Worm (Caenorhabditis elegans): ENCODE measurements around the gene F46B3.9.
A peak's percentile ranks its signal among the peaks of the same experiment; 100 is the strongest.

Gene F46B3.9

DNA sequence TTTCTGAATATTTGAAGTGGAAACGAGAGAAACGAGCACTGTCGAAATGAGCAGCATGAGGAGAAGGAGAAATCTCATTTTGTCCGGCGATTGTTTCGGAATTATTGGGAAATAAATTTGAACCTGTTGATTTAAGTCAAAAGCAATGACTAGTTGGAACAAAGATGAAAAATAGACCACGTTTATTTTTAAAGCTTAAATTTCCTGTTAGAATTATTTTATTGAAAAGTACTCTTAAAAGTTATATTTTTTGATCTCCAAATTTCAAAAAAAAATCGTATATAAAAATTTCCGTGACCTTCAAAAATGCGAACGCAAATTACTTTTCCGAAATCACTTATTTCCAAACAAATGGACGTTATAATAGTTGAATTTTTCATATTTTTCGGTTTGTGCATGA is 30.3 kb downstream of the F46B3.9 start, which contains the start of gene F26F2.11:
TSS of gene F26F2.11 (minus strand) at position 101 of the 400 bp plus-strand sequence.
- TF ChIP-seq nhr-12 (tag; optimal IDR thresholded peaks at IDR 0.05): no peak
- TF ChIP-seq elt-1 (tag; optimal IDR thresholded peaks at IDR 0.05): no peak
- TF ChIP-seq ZK546.5 (tag; optimal IDR thresholded peaks at IDR 0.05): no peak
- no peak for TF ChIP-seq alr-1 (tag; optimal IDR thresholded peaks at IDR 0.05)
- TF ChIP-seq dmd-4 (tag; optimal IDR thresholded peaks at IDR 0.05): no peak
- TF ChIP-seq ztf-4 (tag; optimal IDR thresholded peaks at IDR 0.05): no peak
- no peak for TF ChIP-seq sma-3 (GFP tag; optimal IDR thresholded peaks at IDR 0.05)
- TF ChIP-seq C34F6.9 (tag; optimal IDR thresholded peaks at IDR 0.05): no peak
- TF ChIP-seq nhr-11 (tag; optimal IDR thresholded peaks at IDR 0.05): no peak
- no peak for TF ChIP-seq egl-27 (tag; optimal IDR thresholded peaks at IDR 0.05)
- no peak for TF ChIP-seq nhr-23 (tag; optimal IDR thresholded peaks at IDR 0.05)
- TF ChIP-seq lin-39 (tag; optimal IDR thresholded peaks at IDR 0.05): no peak
- no peak for TF ChIP-seq skn-1 (tag; optimal IDR thresholded peaks at IDR 0.05)

ce11 chrV:20594746-20595145 is 31.2 kb downstream of the F46B3.9 start, which contains the start of gene F26F2.10:
Gene F26F2.10 (minus strand): TSS chrV:20594846.
- TF ChIP-seq ZK546.5 (tag; optimal IDR thresholded peaks at IDR 0.05): no peak
- TF ChIP-seq nhr-25 (tag; optimal IDR thresholded peaks at IDR 0.05): no peak
- no peak for TF ChIP-seq unc-55 (GFP tag; optimal IDR thresholded peaks at IDR 0.05)
- no peak for TF ChIP-seq nhr-21 (tag; optimal IDR thresholded peaks at IDR 0.05)
- TF ChIP-seq sma-3 (GFP tag; optimal IDR thresholded peaks at IDR 0.05): no peak
- no peak for TF ChIP-seq egl-27 (tag; optimal IDR thresholded peaks at IDR 0.05)
- TF ChIP-seq nhr-11 (tag; optimal IDR thresholded peaks at IDR 0.05): no peak
- TF ChIP-seq ama-1 (optimal IDR thresholded peaks at IDR 0.05): no peak

DNA sequence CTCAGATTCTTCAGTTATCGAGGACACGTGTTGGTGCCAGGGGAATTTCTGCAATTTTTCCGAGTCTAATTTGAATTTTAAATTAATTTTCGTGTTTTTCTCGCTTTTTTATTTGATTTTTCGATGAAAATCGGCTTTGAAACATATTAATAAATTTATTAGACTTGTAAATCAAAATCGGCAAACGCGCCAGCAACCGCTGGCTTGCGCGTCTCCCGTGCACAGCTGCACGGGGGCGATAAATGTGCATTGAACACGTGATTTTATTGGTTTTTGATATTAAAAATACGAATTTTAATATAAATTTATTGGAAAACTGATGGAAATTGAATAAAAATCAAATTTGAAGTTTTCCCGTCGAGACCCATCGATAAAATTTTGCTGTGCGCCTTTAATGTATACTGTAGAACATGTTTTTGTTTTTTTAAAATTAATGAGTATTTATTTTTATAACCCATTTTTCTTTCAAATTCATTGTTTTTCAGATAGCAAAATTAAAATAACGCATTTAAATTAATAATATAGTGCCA is 45.4 kb downstream of the F46B3.9 start, which contains the start of gene F26F2.7:
TSS of gene F26F2.7 (plus strand) at position 480 of the 530 bp plus-strand sequence.
- TF ChIP-seq zag-1 (tag; optimal IDR thresholded peaks at IDR 0.05): peak; percentile 34
- peak; percentile 82 to 93 for TF ChIP-seq lsy-2 (tag; optimal IDR thresholded peaks at IDR 0.05)
- TF ChIP-seq blmp-1 (tag; optimal IDR thresholded peaks at IDR 0.05; ENCODE audit: insufficient read depth): no peak
- TF ChIP-seq R02D3.7 (tag; optimal IDR thresholded peaks at IDR 0.05): peak; percentile 21
- TF ChIP-seq nhr-129 (tag; optimal IDR thresholded peaks at IDR 0.05): no peak
- no peak for TF ChIP-seq ama-1 (optimal IDR thresholded peaks at IDR 0.05)
- no peak for TF ChIP-seq peb-1 (tag; optimal IDR thresholded peaks at IDR 0.05)
- no peak for TF ChIP-seq ceh-82 (tag; optimal IDR thresholded peaks at IDR 0.05)
- peak; percentile 21 for TF ChIP-seq egl-27 (tag; optimal IDR thresholded peaks at IDR 0.05)
- no peak for TF ChIP-seq alr-1 (tag; optimal IDR thresholded peaks at IDR 0.05)
- no peak for TF ChIP-seq nhr-23 (tag; optimal IDR thresholded peaks at IDR 0.05)
- TF ChIP-seq nhr-6 (tag; optimal IDR thresholded peaks at IDR 0.05): no peak
- TF ChIP-seq sem-4 (tag; optimal IDR thresholded peaks at IDR 0.05): peak; percentile 71
- TF ChIP-seq crh-2 (tag; optimal IDR thresholded peaks at IDR 0.05): peak; percentile 88
- no peak for TF ChIP-seq nhr-10 (tag; optimal IDR thresholded peaks at IDR 0.05)
- TF ChIP-seq sma-3 (GFP tag; optimal IDR thresholded peaks at IDR 0.05): peak; percentile 80
- peak; percentile 45 for TF ChIP-seq fos-1 (tag; optimal IDR thresholded peaks at IDR 0.05)
- TF ChIP-seq ztf-1 (GFP tag; conservative IDR thresholded peaks at IDR 0.05): no peak
- TF ChIP-seq ztf-4 (tag; optimal IDR thresholded peaks at IDR 0.05): peak; percentile 61
- TF ChIP-seq elt-3 (tag; optimal IDR thresholded peaks at IDR 0.05): no peak
- TF ChIP-seq lin-13 (GFP tag; optimal IDR thresholded peaks at IDR 0.05): peak; percentile 85
- TF ChIP-seq nhr-25 (tag; optimal IDR thresholded peaks at IDR 0.05): no peak
- TF ChIP-seq nhr-237 (tag; optimal IDR thresholded peaks at IDR 0.05): no peak
- TF ChIP-seq lin-11 (tag; optimal IDR thresholded peaks at IDR 0.05): peak; percentile 75
- TF ChIP-seq gmeb-1 (tag; optimal IDR thresholded peaks at IDR 0.05): peak; percentile 80
- no peak for TF ChIP-seq Y55F3AM.14 (GFP tag; optimal IDR thresholded peaks at IDR 0.05)
- peak; percentile 75 for TF ChIP-seq unc-55 (GFP tag; optimal IDR thresholded peaks at IDR 0.05)
- TF ChIP-seq mdl-1 (tag; optimal IDR thresholded peaks at IDR 0.05): peak; percentile 30 to 45
- TF ChIP-seq elt-1 (tag; optimal IDR thresholded peaks at IDR 0.05): no peak
- no peak for TF ChIP-seq lin-39 (tag; optimal IDR thresholded peaks at IDR 0.05)
- peak; percentile 94 for TF ChIP-seq C34F6.9 (tag; optimal IDR thresholded peaks at IDR 0.05)
- TF ChIP-seq nhr-21 (tag; optimal IDR thresholded peaks at IDR 0.05): peak; percentile 58
- peak; percentile 61 for TF ChIP-seq mab-5 (tag; optimal IDR thresholded peaks at IDR 0.05)
- no peak for TF ChIP-seq nhr-77 (tag; optimal IDR thresholded peaks at IDR 0.05)
- peak; percentile 43 for TF ChIP-seq snpc-4 (tag; optimal IDR thresholded peaks at IDR 0.05)
- TF ChIP-seq ztf-11 (tag; optimal IDR thresholded peaks at IDR 0.05): no peak
- TF ChIP-seq F13H6.1 (tag; optimal IDR thresholded peaks at IDR 0.05): peak; percentile 68
- TF ChIP-seq dmd-4 (tag; optimal IDR thresholded peaks at IDR 0.05): peak; percentile 29

All from whole organism, L2 larva.